Worm (Caenorhabditis elegans): Measurements from ENCODE around the gene pho-13.

DNA sequence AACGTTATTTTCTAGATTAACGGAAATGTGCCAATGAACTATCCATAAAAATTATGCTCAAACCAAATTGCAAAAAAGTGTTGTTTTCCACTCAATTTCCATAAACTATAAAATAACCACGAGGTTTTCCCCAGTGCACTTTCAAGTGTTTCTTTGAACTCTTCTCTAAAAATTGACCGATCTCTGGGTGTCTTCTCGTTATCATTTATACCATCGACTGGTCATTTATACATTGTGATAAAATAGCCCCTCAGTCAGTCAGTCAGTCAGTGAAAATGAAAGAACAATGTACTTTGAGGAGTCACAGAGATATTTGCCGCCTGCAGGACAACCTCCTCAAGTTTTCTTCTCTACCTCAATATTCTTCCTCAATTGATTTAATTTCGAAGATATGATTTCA lies 39.1 kb upstream of the pho-13 start:
- no peak for TF ChIP-seq sox-4 (tag; optimal IDR thresholded peaks at IDR 0.05)
- no peak for TF ChIP-seq unc-62 (GFP tag; optimal IDR thresholded peaks at IDR 0.05)
- TF ChIP-seq nhr-237 (tag; optimal IDR thresholded peaks at IDR 0.05) = no peak
- TF ChIP-seq lin-14 (GFP tag; optimal IDR thresholded peaks at IDR 0.05) = peak; percentile 45
- no peak for TF ChIP-seq nhr-90 (tag; optimal IDR thresholded peaks at IDR 0.05; ENCODE audit: poor library complexity)
- TF ChIP-seq ceh-82 (tag; optimal IDR thresholded peaks at IDR 0.05) = no peak
- no peak for TF ChIP-seq xbp-1 (tag; optimal IDR thresholded peaks at IDR 0.05)
- no peak for TF ChIP-seq zag-1 (tag; optimal IDR thresholded peaks at IDR 0.05)
- no peak for TF ChIP-seq skn-1 (tag; optimal IDR thresholded peaks at IDR 0.05)
- TF ChIP-seq irx-1 (tag; optimal IDR thresholded peaks at IDR 0.05) = no peak
- peak; percentile 30 for TF ChIP-seq nhr-20 (tag; optimal IDR thresholded peaks at IDR 0.05)
- no peak for TF ChIP-seq lin-15B (tag; optimal IDR thresholded peaks at IDR 0.05)

Data from whole organism, L1 larva.